Worm (Caenorhabditis elegans) whole organism, L4 larva: ENCODE results near the gene Y65A5A.1.

ENCODE experiments used
- F26F4.8 ChIP-seq: fragments of 200-800 bp; sonication (Bioruptor generic); conservative IDR thresholded peaks from 2 replicates; pipeline ENCODE4 v1.3.6; 2022; ENCODE audit warnings: missing genetic modification characterization, missing compliant biosample characterization
- F44E2.7 ChIP-seq: fragments of 200-800 bp; sonication (Bioruptor generic); IDR thresholded peaks from 2 replicates; pipeline ENCODE4 v2.1.2; 2022; ENCODE audit warnings: missing genetic modification characterization, missing compliant biosample characterization
- Y105C5A.15 ChIP-seq: fragments of 200-800 bp; sonication (Bioruptor generic); IDR thresholded peaks from 2 replicates; pipeline ENCODE4 v1.3.6; 2022; ENCODE audit warnings: missing genetic modification characterization, missing compliant biosample characterization
- Y5F2A.4 ChIP-seq: fragments of 200-800 bp; sonication (Bioruptor generic); optimal IDR thresholded peaks from 2 replicates; lab custom pipeline; 2018; ENCODE audit warnings: mild to moderate bottlenecking, missing genetic modification characterization, missing compliant biosample characterization
- Y75B8A.6 ChIP-seq: fragments of 200-800 bp; sonication (Bioruptor generic); IDR thresholded peaks from 2 replicates; pipeline ENCODE4 v1.3.6; 2022; ENCODE audit warnings: missing genetic modification reagents, missing genetic modification characterization, missing compliant biosample characterization
- ZK337.2 ChIP-seq: fragments of 200-800 bp; sonication (Bioruptor generic); IDR thresholded peaks from 2 replicates; pipeline ENCODE4 v1.3.6; 2022; ENCODE audit warnings: missing genetic modification reagents, missing genetic modification characterization, missing compliant biosample characterization
- aha-1 ChIP-seq: fragments of 150-350 bp; peaks from one replicate; lab custom pipeline; 2014; ENCODE audit warnings: missing biosample characterization, missing genetic modification characterization
- arid-1 ChIP-seq: fragments of 200-800 bp; sonication (Bioruptor generic); conservative IDR thresholded peaks from 2 replicates; pipeline ENCODE4 v1.3.6; 2022; ENCODE audit warnings: missing genetic modification reagents, missing genetic modification characterization, missing compliant biosample characterization
- ceh-28 ChIP-seq: fragments of 150-350 bp; optimal IDR thresholded peaks from 2 replicates; lab custom pipeline; 2014; ENCODE audit warnings: missing biosample characterization, missing genetic modification reagents, missing genetic modification characterization
- ceh-44 ChIP-seq: fragments of 200-800 bp; sonication (Bioruptor generic); IDR thresholded peaks from 2 replicates; pipeline ENCODE4 v1.3.6; 2022; ENCODE audit warnings: missing genetic modification reagents, missing genetic modification characterization, missing compliant biosample characterization
- ceh-82 ChIP-seq: sonication (generic microtip); optimal IDR thresholded peaks from 2 replicates; lab custom pipeline; 2017; ENCODE audit warnings: missing biosample characterization, missing genetic modification characterization
- cey-2 ChIP-seq: sonication (generic microtip); optimal IDR thresholded peaks from 3 replicates; lab custom pipeline; 2017; ENCODE audit warnings: missing genetic modification characterization, mild to moderate bottlenecking, missing compliant biosample characterization, antibody characterized with exemption, borderline replicate concordance; ENCODE audit not compliant: insufficient read depth
- daf-12 ChIP-seq: fragments of 150-350 bp; optimal IDR thresholded peaks from 2 replicates; lab custom pipeline; 2014; ENCODE audit warnings: missing biosample characterization, missing genetic modification reagents, missing genetic modification characterization
- daf-16 ChIP-seq, 3 experiments: sonication (generic microtip); optimal IDR thresholded peaks; 2 replicates each; lab custom pipeline; 2016 to 2017; ENCODE audit warnings: missing genetic modification characterization in 3 of 3, missing genetic modification reagents in 3 of 3, mild to moderate bottlenecking in 2 of 3, missing compliant biosample characterization in 2 of 3, missing biosample characterization in 1 of 3, moderate library complexity in 1 of 3
- dmd-6 ChIP-seq: fragments of 200-800 bp; sonication (Bioruptor generic); IDR thresholded peaks from 2 replicates; pipeline ENCODE4 v1.3.6; 2022; ENCODE audit warnings: missing genetic modification reagents, missing genetic modification characterization, missing compliant biosample characterization
- dmd-8 ChIP-seq: fragments of 200-800 bp; sonication (Bioruptor generic); IDR thresholded peaks from 2 replicates; pipeline ENCODE4 v1.3.6; 2022; ENCODE audit warnings: missing genetic modification characterization, missing compliant biosample characterization
- dmd-9 ChIP-seq: fragments of 200-800 bp; sonication (Bioruptor generic); IDR thresholded peaks from 2 replicates; pipeline ENCODE4 v1.3.6; 2022; ENCODE audit warnings: missing genetic modification reagents, missing genetic modification characterization, missing compliant biosample characterization
- dve-1 ChIP-seq: sonication (generic microtip); optimal IDR thresholded peaks from 2 replicates; lab custom pipeline; 2017; ENCODE audit warnings: antibody characterized with exemption, mild to moderate bottlenecking, missing genetic modification characterization, missing compliant biosample characterization; ENCODE audit not compliant: insufficient read depth
- egl-27 ChIP-seq: sonication (generic microtip); optimal IDR thresholded peaks from 3 replicates; lab custom pipeline; 2017; ENCODE audit warnings: missing biosample characterization, missing genetic modification reagents, missing genetic modification characterization
- egl-43 ChIP-seq: fragments of 200-800 bp; sonication (Bioruptor generic); IDR thresholded peaks from 2 replicates; pipeline ENCODE4 v1.3.6; 2022; ENCODE audit warnings: missing genetic modification reagents, missing genetic modification characterization, missing compliant biosample characterization
- fkh-10 ChIP-seq: fragments of 150-350 bp; optimal IDR thresholded peaks from 2 replicates; lab custom pipeline; 2014; ENCODE audit warnings: missing biosample characterization, missing genetic modification reagents, missing genetic modification characterization
- gei-8 ChIP-seq: fragments of 200-800 bp; sonication (Bioruptor generic); optimal IDR thresholded peaks from 2 replicates; lab custom pipeline; 2018; ENCODE audit warnings: mild to moderate bottlenecking, missing genetic modification characterization, missing compliant biosample characterization
- hif-1 ChIP-seq, 2 experiments: sonication (generic microtip); optimal IDR thresholded peaks; 2 replicates each; lab custom pipeline; 2016 to 2017; ENCODE audit warnings: missing compliant biosample characterization in 2 of 2, missing genetic modification characterization in 2 of 2, missing genetic modification reagents in 2 of 2, missing genotype in 2 of 2, mild to moderate bottlenecking in 1 of 2
- hlh-11 ChIP-seq: fragments of 200-800 bp; sonication (Bioruptor generic); optimal IDR thresholded peaks from 2 replicates; lab custom pipeline; 2018; ENCODE audit warnings: mild to moderate bottlenecking, missing genetic modification characterization, missing compliant biosample characterization
- hlh-30 ChIP-seq: sonication (generic microtip); optimal IDR thresholded peaks from 2 replicates; lab custom pipeline; 2017; ENCODE audit warnings: antibody characterized with exemption, mild to moderate bottlenecking, missing genetic modification characterization, missing compliant biosample characterization; ENCODE audit not compliant: insufficient read depth
- lim-7 ChIP-seq: fragments of 200-800 bp; sonication (Bioruptor generic); IDR thresholded peaks from 2 replicates; pipeline ENCODE4 v1.3.6; 2022; ENCODE audit warnings: missing genetic modification characterization, missing compliant biosample characterization
- lin-13 ChIP-seq: fragments of 150-350 bp; optimal IDR thresholded peaks from 2 replicates; lab custom pipeline; 2014; ENCODE audit warnings: missing biosample characterization, missing genetic modification reagents, missing genetic modification characterization
- lin-38 ChIP-seq: fragments of 200-800 bp; sonication (Bioruptor generic); IDR thresholded peaks from 2 replicates; pipeline ENCODE4 v1.3.6; 2022; ENCODE audit warnings: missing genetic modification reagents, missing genetic modification characterization, missing compliant biosample characterization
- lir-3 ChIP-seq: sonication (generic microtip); optimal IDR thresholded peaks from 2 replicates; lab custom pipeline; 2016; ENCODE audit warnings: mild to moderate bottlenecking, missing genetic modification characterization, missing compliant biosample characterization
- lsy-2 ChIP-seq, 2 experiments: fragments of 150-350 bp in 1 of 2; sonication (generic microtip) in 1 of 2; optimal IDR thresholded peaks; 2 replicates each; lab custom pipeline; 2014 to 2017; ENCODE audit warnings: missing biosample characterization in 2 of 2, missing genetic modification characterization in 2 of 2
- madf-5 ChIP-seq, 2 experiments: fragments of 200-800 bp; sonication (Bioruptor generic); IDR thresholded peaks; 2 replicates each; pipeline ENCODE4 v1.3.6; 2022; ENCODE audit warnings: missing compliant biosample characterization in 2 of 2, missing genetic modification characterization in 2 of 2
- madf-9 ChIP-seq: fragments of 200-800 bp; sonication (Bioruptor generic); conservative IDR thresholded peaks from 2 replicates; pipeline ENCODE4 v1.3.6; 2022; ENCODE audit warnings: missing genetic modification reagents, missing genetic modification characterization, missing compliant biosample characterization
- mep-1 ChIP-seq: fragments of 150-350 bp; sonication (generic microtip); optimal IDR thresholded peaks from 3 replicates; lab custom pipeline; 2014; ENCODE audit warnings: missing biosample characterization, missing genetic modification characterization
- mes-2 ChIP-seq: sonication (generic microtip); optimal IDR thresholded peaks from 2 replicates; lab custom pipeline; 2016; ENCODE audit warnings: missing genotype, mild to moderate bottlenecking, missing genetic modification characterization, missing compliant biosample characterization; ENCODE audit not compliant: poor library complexity, severe bottlenecking
- nhr-102 ChIP-seq: sonication (generic microtip); optimal IDR thresholded peaks from 2 replicates; lab custom pipeline; 2016; ENCODE audit warnings: mild to moderate bottlenecking, missing genetic modification characterization, moderate library complexity, missing compliant biosample characterization
- nhr-111 ChIP-seq: fragments of 200-800 bp; sonication (Bioruptor generic); optimal IDR thresholded peaks from 2 replicates; lab custom pipeline; 2018; ENCODE audit warnings: mild to moderate bottlenecking, missing genetic modification characterization, missing compliant biosample characterization
- nhr-237 ChIP-seq: sonication (generic microtip); optimal IDR thresholded peaks from 2 replicates; lab custom pipeline; 2017; ENCODE audit warnings: missing biosample characterization, missing genetic modification characterization
- nhr-41 ChIP-seq: fragments of 200-800 bp; sonication (Bioruptor generic); IDR thresholded peaks from 2 replicates; pipeline ENCODE4 v1.3.6; 2022; ENCODE audit warnings: missing genetic modification reagents, missing genetic modification characterization, missing compliant biosample characterization
- nhr-6 ChIP-seq: fragments of 150-350 bp; optimal IDR thresholded peaks from 2 replicates; lab custom pipeline; 2014; ENCODE audit warnings: missing biosample characterization, missing genetic modification characterization
- nhr-76 ChIP-seq: fragments of 150-350 bp; optimal IDR thresholded peaks from 2 replicates; lab custom pipeline; 2014; ENCODE audit warnings: missing biosample characterization, missing genetic modification characterization
- nhr-77 ChIP-seq: fragments of 150-350 bp; optimal IDR thresholded peaks from 2 replicates; lab custom pipeline; 2014; ENCODE audit warnings: missing biosample characterization, missing genetic modification characterization
- pha-4 ChIP-seq, 2 experiments: fragments of 150-350 bp in 1 of 2; fragments of 200-800 bp in 1 of 2; sonication (Bioruptor generic) in 1 of 2; IDR thresholded peaks in 1 of 2; optimal IDR thresholded peaks in 1 of 2; 2 replicates each; pipeline versions ENCODE4 v1.3.6 to Lab custom; 2014 to 2022; ENCODE audit warnings: missing genetic modification characterization in 2 of 2, missing genetic modification reagents in 2 of 2, missing biosample characterization in 1 of 2, missing compliant biosample characterization in 1 of 2
- snpc-1.2 ChIP-seq: fragments of 200-800 bp; sonication (Bioruptor generic); IDR thresholded peaks from 2 replicates; pipeline ENCODE4 v1.3.6; 2022; ENCODE audit warnings: missing genetic modification reagents, missing genetic modification characterization, missing compliant biosample characterization
- tra-1 ChIP-seq: fragments of 200-800 bp; sonication (Bioruptor generic); IDR thresholded peaks from 2 replicates; pipeline ENCODE4 v1.3.6; 2022; ENCODE audit warnings: missing genetic modification reagents, missing genetic modification characterization, missing compliant biosample characterization
- unc-62 ChIP-seq, 3 experiments: fragments of 150-350 bp in 1 of 3; sonication (generic microtip); optimal IDR thresholded peaks in 2 of 3; peaks in 1 of 3; 1 replicate in 1 of 3; 2 replicates in 2 of 3; lab custom pipeline; 2014 to 2017; ENCODE audit warnings: missing biosample characterization in 3 of 3, missing genetic modification characterization in 3 of 3, missing genetic modification reagents in 3 of 3, missing genotype in 1 of 3
- vab-7 ChIP-seq: fragments of 200-800 bp; sonication (Bioruptor generic); IDR thresholded peaks from 2 replicates; pipeline ENCODE4 v1.3.6; 2022; ENCODE audit warnings: missing genetic modification reagents, missing genetic modification characterization, missing compliant biosample characterization
- zfp-3 ChIP-seq: fragments of 200-800 bp; sonication (Bioruptor generic); conservative IDR thresholded peaks from 2 replicates; pipeline ENCODE4 v1.3.6; 2022; ENCODE audit warnings: missing genetic modification reagents, missing genetic modification characterization, missing compliant biosample characterization

Y65A5A.1 gene

ce11 chrIV:16399776-16400368 lies at the start of gene Y65A5A.1:
Y65A5A.1 (minus strand) TSS chrIV:16399826.
- TF ChIP-seq arid-1 (peak; percentile 62; the same call in 1 of the 2 replicates), cey-2 (tag; lab: Kevin White, UChicago) (no peak), egl-43 (GFP tag; lab: Robert Waterston, UW) (peak; percentile 84), nhr-76 (tag; lab: Kevin White, UChicago) (no peak), nhr-6 (no peak), F26F4.8 (GFP tag; lab: Robert Waterston, UW) (peak; percentile 81), lim-7 (GFP tag; lab: Robert Waterston, UW) (peak; percentile 79), Y75B8A.6 (GFP tag; lab: Robert Waterston, UW) (peak; percentile 56; the same call in 1 of the 2 replicates), nhr-237 (tag; lab: Kevin White, UChicago) (no peak), nhr-111 (GFP tag; lab: Kevin White, UChicago) (no peak), daf-12 (tag; lab: Kevin White, UChicago) (no peak), lin-38 (GFP tag; lab: Robert Waterston, UW) (peak; percentile 79), lsy-2 (tag; optimal IDR thresholded peaks at IDR 0.05; lab: Kevin White, UChicago) (peak in 1 of 2 experiments; percentile 3), mep-1 (tag; lab: Kevin White, UChicago) (peak; percentile 35), ceh-82 (no peak), egl-27 (tag; lab: Kevin White, UChicago) (no peak), ZK337.2 (no peak), dmd-9 (GFP tag; lab: Robert Waterston, UW) (peak; percentile 53; the same call in 1 of the 2 replicates), daf-16 (GFP tag; optimal IDR thresholded peaks at IDR 0.05; lab: Kevin White, UChicago) (peak in 1 of 2 experiments; percentile 76), daf-16 (tag; optimal IDR thresholded peaks at IDR 0.05; lab: Kevin White, UChicago) (peak; percentile 49), dmd-6 (GFP tag; lab: Robert Waterston, UW) (peak; percentile 30; the same call in 1 of the 2 replicates), nhr-102 (tag; lab: Kevin White, UChicago) (no peak), dve-1 (tag; lab: Kevin White, UChicago) (peak; percentile 50), dmd-8 (0 out of 2 replicates have a peak, but pooled peaks have one; percentile 65), nhr-77 (tag; lab: Kevin White, UChicago) (no peak), vab-7 (peak; percentile 89), lir-3 (tag; lab: Kevin White, UChicago) (no peak), ceh-28 (tag; lab: Kevin White, UChicago) (no peak), pha-4 (GFP tag; IDR thresholded peaks at IDR 0.05; lab: Robert Waterston, UW) (peak; percentile 73; the same call in 1 of the 2 replicates), pha-4 (tag; optimal IDR thresholded peaks at IDR 0.05; lab: Kevin White, UChicago) (no peak), hlh-11 (tag; lab: Kevin White, UChicago) (no peak), madf-5 (GFP tag; IDR thresholded peaks at IDR 0.05; lab: Robert Waterston, UW) (peak; percentile 36 to 79; a peak in 1 of 4 replicates), nhr-41 (GFP tag; lab: Robert Waterston, UW) (no peak), tra-1 (GFP tag; lab: Robert Waterston, UW) (0 out of 2 replicates have a peak, but pooled peaks have one; percentile 17), unc-62 (GFP tag; optimal IDR thresholded peaks at IDR 0.05 in 1 of 2; lab: Kevin White, UChicago) (no peak), unc-62 (tag; optimal IDR thresholded peaks at IDR 0.05; lab: Kevin White, UChicago) (no peak), lin-13 (GFP tag; lab: Kevin White, UChicago) (peak; percentile 12), F44E2.7 (GFP tag; lab: Robert Waterston, UW) (no peak), fkh-10 (GFP tag; lab: Kevin White, UChicago) (no peak), ceh-44 (GFP tag; lab: Robert Waterston, UW) (peak; percentile 66; the same call in 1 of the 2 replicates), snpc-1.2 (peak; percentile 96), mes-2 (tag; lab: Kevin White, UChicago) (peak; percentile 49), Y5F2A.4 (GFP tag; lab: Kevin White, UChicago) (no peak), hif-1 (tag; optimal IDR thresholded peaks at IDR 0.05; lab: Kevin White, UChicago) (no peak), aha-1 (tag; lab: Kevin White, UChicago) (peak; percentile 73), hlh-30 (tag; lab: Kevin White, UChicago) (peak; percentile 38), Y105C5A.15 (GFP tag; lab: Robert Waterston, UW) (0 out of 2 replicates have a peak, but pooled peaks have one; percentile 29), gei-8 (GFP tag; lab: Kevin White, UChicago) (no peak), zfp-3 (GFP tag; lab: Robert Waterston, UW) (0 out of 2 replicates have a peak, but pooled peaks have one; percentile 31), madf-9 (no peak)
